Worm (Caenorhabditis elegans): ENCODE results near the gene ddr-1.

DNA sequence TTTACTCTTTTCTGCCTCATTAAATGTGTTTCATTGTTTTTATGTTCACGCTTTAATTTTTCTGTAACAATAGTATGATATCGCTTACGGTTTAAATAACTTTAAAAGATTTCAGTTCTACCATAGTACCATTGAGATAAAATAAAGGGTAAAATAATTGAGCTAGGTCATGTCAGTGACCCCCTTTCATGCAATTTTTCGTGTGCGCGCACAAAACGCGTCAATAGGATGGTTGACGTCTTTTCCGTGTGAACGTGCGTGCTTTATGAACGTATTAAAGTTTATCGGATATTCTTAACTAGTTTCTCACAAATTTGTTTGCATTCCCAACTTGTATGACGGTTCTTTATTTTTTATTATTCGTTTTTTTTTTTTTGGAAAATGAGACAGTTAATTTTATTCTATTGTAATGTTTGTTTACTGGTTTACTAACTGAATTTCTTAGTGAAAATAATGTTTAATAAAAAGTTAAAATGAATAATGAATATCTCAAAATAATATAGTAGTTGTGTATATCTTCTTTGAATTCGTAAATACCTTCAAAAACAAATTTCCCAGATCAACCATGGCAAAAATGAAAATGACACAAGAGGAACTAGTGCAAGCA, 25.0 kb downstream of the ddr-1 start, which contains the start of gene C25F6.1:
- TF ChIP-seq D1046.2 (GFP tag; IDR thresholded peaks at IDR 0.05) (no peak), jun-1 (tag; optimal IDR thresholded peaks at IDR 0.05) (no peak), nhr-11 (tag; optimal IDR thresholded peaks at IDR 0.05) (no peak), madf-9 (GFP tag; conservative IDR thresholded peaks at IDR 0.05) (no peak), unc-39 (tag; optimal IDR thresholded peaks at IDR 0.05) (no peak), mes-2 (tag; optimal IDR thresholded peaks at IDR 0.05; ENCODE audit: poor library complexity, severe bottlenecking) (peak; percentile 61)
